Worm (Caenorhabditis elegans): ENCODE results near the gene C01B9.1.

DNA sequence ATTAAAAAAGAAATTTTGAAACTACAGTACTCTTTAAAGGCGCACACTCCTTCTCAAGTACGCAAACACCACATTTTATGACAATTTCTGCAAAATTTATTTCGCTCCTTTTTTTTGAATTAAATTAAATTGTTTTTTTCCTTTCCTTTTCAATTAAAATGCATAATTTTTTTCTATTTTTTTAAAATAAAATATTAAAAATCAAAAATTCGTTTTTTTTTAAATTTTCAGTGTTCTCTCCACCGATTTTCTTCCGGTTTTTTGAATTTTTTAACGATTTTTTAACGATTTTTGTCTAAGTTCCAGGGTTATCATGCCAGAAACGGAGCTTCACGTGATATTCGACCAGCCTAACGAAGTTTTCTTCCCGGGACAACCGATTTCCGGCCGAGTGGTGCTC lies 13.3 kb upstream of the C01B9.1 start, which contains the start of gene arrd-13:
- TF ChIP-seq snpc-4 (tag; optimal IDR thresholded peaks at IDR 0.05) (no peak), mls-2 (tag; optimal IDR thresholded peaks at IDR 0.05) (no peak), ces-1 (GFP tag; optimal IDR thresholded peaks at IDR 0.05) (no peak), mab-5 (tag; optimal IDR thresholded peaks at IDR 0.05) (no peak), lsy-2 (tag; optimal IDR thresholded peaks at IDR 0.05) (no peak), unc-39 (tag; optimal IDR thresholded peaks at IDR 0.05) (no peak), lin-13 (tag; optimal IDR thresholded peaks at IDR 0.05) (no peak), unc-62 (GFP tag; optimal IDR thresholded peaks at IDR 0.05) (no peak), pha-4 (tag; optimal IDR thresholded peaks at IDR 0.05) (no peak), cnd-1 (tag; optimal IDR thresholded peaks at IDR 0.05) (no peak), elt-3 (tag; optimal IDR thresholded peaks at IDR 0.05) (no peak)
